Worm (Caenorhabditis elegans) whole organism, L2 larva: ENCODE results near the gene Y39B6A.34.

ENCODE experiments used
- F13H6.1 ChIP-seq: sonication (generic microtip); optimal IDR thresholded peaks from 2 replicates; lab custom pipeline; 2016; ENCODE audit warnings: missing genetic modification characterization, missing compliant biosample characterization
- ama-1 ChIP-seq: fragments of 150-350 bp; optimal IDR thresholded peaks from 2 replicates; lab custom pipeline; 2018; ENCODE audit warnings: inconsistent platforms
- nhr-12 ChIP-seq: fragments of 150-350 bp; optimal IDR thresholded peaks from 2 replicates; lab custom pipeline; 2014; ENCODE audit warnings: missing biosample characterization, missing genetic modification characterization
- ztf-4 ChIP-seq: fragments of 150-350 bp; optimal IDR thresholded peaks from 2 replicates; lab custom pipeline; 2014; ENCODE audit warnings: missing biosample characterization, missing genetic modification characterization

ce11 chrV:18990238-18990901, 10.4 kb upstream of the Y39B6A.34 start, which contains the start of the genes reps-1 and Y39B6A.37:
- TF ChIP-seq ztf-4 (tag; lab: Kevin White, UChicago) = no peak
- TF ChIP-seq F13H6.1 = peak; percentile 62
- no peak for TF ChIP-seq nhr-12
- TF ChIP-seq ama-1 (lab: Kevin White, UChicago) = no peak
